Fruit fly (Drosophila melanogaster) whole organism, pupa: Measurements from ENCODE around the gene TfIIFalpha.

Experiments
- CG14655 ChIP-seq: fragments of 200-800 bp; sonication (Bioruptor generic); optimal IDR thresholded peaks from 3 replicates; lab custom pipeline; 2017; ENCODE audit warnings: mild to moderate bottlenecking, missing biosample characterization, missing genetic modification reagents, missing genetic modification characterization
- CG15710 ChIP-seq: fragments of 200-800 bp; sonication (Bioruptor generic); optimal IDR thresholded peaks from 2 replicates; lab custom pipeline; 2018; ENCODE audit warnings: missing biosample characterization, mild to moderate bottlenecking, missing genetic modification characterization, moderate library complexity
- CG17806 ChIP-seq: fragments of 200-800 bp; sonication (Bioruptor generic); optimal IDR thresholded peaks from 2 replicates; lab custom pipeline; 2018; ENCODE audit warnings: missing biosample characterization, mild to moderate bottlenecking, missing genetic modification characterization, moderate library complexity
- CG32121 ChIP-seq: fragments of 200-800 bp; sonication (Bioruptor generic); IDR thresholded peaks from 2 replicates; pipeline ENCODE4 v1.3.6; 2022; ENCODE audit warnings: missing biosample characterization, missing genetic modification characterization
- CG9948 ChIP-seq: fragments of 200-800 bp; sonication (Bioruptor generic); optimal IDR thresholded peaks from 2 replicates; lab custom pipeline; 2018; ENCODE audit warnings: missing biosample characterization, mild to moderate bottlenecking, missing genetic modification characterization, moderate library complexity
- Pif1A ChIP-seq: fragments of 200-800 bp; sonication (Bioruptor generic); optimal IDR thresholded peaks from 3 replicates; lab custom pipeline; 2016; ENCODE audit warnings: missing biosample characterization, missing genetic modification characterization
- Pif1B ChIP-seq: fragments of 200-800 bp; sonication (Bioruptor generic); optimal IDR thresholded peaks from 3 replicates; lab custom pipeline; 2016; ENCODE audit warnings: missing biosample characterization, missing genetic modification characterization
- Snoo ChIP-seq: fragments of 200-800 bp; sonication (Bioruptor generic); optimal IDR thresholded peaks from 3 replicates; lab custom pipeline; 2017; ENCODE audit warnings: missing biosample characterization, mild to moderate bottlenecking, missing genetic modification characterization, inconsistent platforms
- fd96Ca ChIP-seq: fragments of 200-800 bp; sonication (Bioruptor generic); IDR thresholded peaks from 3 replicates; pipeline ENCODE4 v1.3.6; 2022; ENCODE audit warnings: missing biosample characterization, missing genetic modification characterization

- peak; percentile 34; the same call in 1 of the 3 replicates for TF ChIP-seq fd96Ca
- 0 out of 2 replicates have a peak, but pooled peaks have one; percentile 12 for TF ChIP-seq CG32121 (GFP tag; lab: Robert Waterston, UW)
- TF ChIP-seq CG9948 (tag; lab: Kevin White, UChicago) = no peak
- TF ChIP-seq CG17806 (tag; lab: Kevin White, UChicago) = no peak
- TF ChIP-seq Pif1A = peak; percentile 12
- TF ChIP-seq Snoo (tag; lab: Kevin White, UChicago) = no peak
- peak; percentile 26 for TF ChIP-seq Pif1B (GFP tag; lab: Kevin White, UChicago)
- no peak for TF ChIP-seq CG14655 (GFP tag; lab: Kevin White, UChicago)
- TF ChIP-seq CG15710 (tag; lab: Kevin White, UChicago) = no peak
These were observed 36.6 kb upstream of the TfIIFalpha start, which contains the start of gene CG17919 for dm6 chr3R:6343396-6344239.
